Fruit fly (Drosophila melanogaster): ENCODE measurements around the gene CG42750.

The CG42750 gene

DNA sequence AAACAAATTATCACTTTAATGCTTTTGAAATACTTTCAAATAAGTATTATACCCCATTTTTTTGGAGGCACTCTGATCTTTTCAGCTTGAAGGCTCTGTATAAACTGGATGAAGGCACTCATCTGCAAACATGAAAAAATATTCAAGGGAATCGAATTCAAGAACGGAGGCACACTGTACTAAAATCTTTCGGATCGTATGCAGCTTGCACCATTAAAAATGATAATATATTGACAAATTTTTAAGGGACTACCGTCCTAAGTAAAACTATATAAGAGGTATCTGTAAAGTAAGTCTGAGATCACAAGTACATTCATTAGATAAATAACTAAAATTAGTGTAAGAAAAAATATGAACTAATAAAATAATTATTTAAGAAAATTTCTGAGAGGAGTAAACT is 162.5 kb downstream of the CG42750 start, which contains the start of gene CG44476:
Gene CG44476 (minus strand): TSS at position 101 of the 400 bp plus-strand sequence.
- no peak for TF ChIP-seq CG8478 (optimal IDR thresholded peaks at IDR 0.05)
- TF ChIP-seq pan (optimal IDR thresholded peaks at IDR 0.05) = no peak
- TF ChIP-seq psq (optimal IDR thresholded peaks at IDR 0.05) = no peak
- TF ChIP-seq usp (GFP tag; optimal IDR thresholded peaks at IDR 0.05) = no peak
- TF ChIP-seq Dll (optimal IDR thresholded peaks at IDR 0.05) = no peak
- no peak for TF ChIP-seq EcR (GFP tag; optimal IDR thresholded peaks at IDR 0.05)

DNA sequence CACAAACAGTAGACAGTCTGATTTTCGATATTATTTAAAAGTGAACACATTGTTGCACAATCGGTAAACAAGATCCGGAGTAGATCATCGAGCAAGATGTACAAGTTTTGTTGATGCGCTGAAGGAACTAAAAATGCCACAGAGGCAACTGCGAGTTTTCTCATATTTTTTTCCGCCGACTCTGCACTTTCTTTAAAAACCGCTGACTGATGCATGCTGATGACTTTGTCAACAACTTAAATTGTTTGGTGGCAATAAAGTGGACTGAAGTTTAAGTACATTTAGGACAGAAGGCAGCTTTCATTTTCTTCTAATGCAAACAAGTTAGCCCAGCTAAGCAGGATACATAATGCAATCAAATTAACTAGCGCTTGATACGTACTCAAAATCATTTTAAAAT is 163.1 kb downstream of the CG42750 start:
- TF ChIP-seq CG8478 (optimal IDR thresholded peaks at IDR 0.05) (no peak), pan (optimal IDR thresholded peaks at IDR 0.05) (no peak)
